Worm (Caenorhabditis elegans): Measurements from ENCODE around the gene rpl-38.

The rpl-38 gene

ce11 chrV:15465032-15465727 is 46.8 kb upstream of the rpl-38 start, which contains the start of gene pqn-71 (continued):
- TF ChIP-seq gei-8 (GFP tag; optimal IDR thresholded peaks at IDR 0.05) (peak; percentile 83), hif-1 (tag; optimal IDR thresholded peaks at IDR 0.05) (peak; percentile 47 to 74), ztf-7 (tag; optimal IDR thresholded peaks at IDR 0.05) (no peak), daf-8 (GFP tag; IDR thresholded peaks at IDR 0.05) (peak; percentile 63; the same call in 1 of the 2 replicates), nhr-42 (GFP tag; IDR thresholded peaks at IDR 0.05) (peak; percentile 94), lin-15B (tag; optimal IDR thresholded peaks at IDR 0.05) (no peak), duxl-1 (tag; optimal IDR thresholded peaks at IDR 0.05; ENCODE audit: poor library complexity) (peak; percentile 92), saeg-2 (GFP tag; IDR thresholded peaks at IDR 0.05) (peak; percentile 92), nhr-10 (tag; optimal IDR thresholded peaks at IDR 0.05) (no peak), dmd-9 (GFP tag; IDR thresholded peaks at IDR 0.05) (peak; percentile 95), mxl-2 (GFP tag; conservative IDR thresholded peaks at IDR 0.05) (peak; percentile 85), Y48G9A.11 (GFP tag; IDR thresholded peaks at IDR 0.05) (peak; percentile 92), aha-1 (tag) (no peak), unc-130 (GFP tag; optimal IDR thresholded peaks at IDR 0.05) (peak; percentile 93), nhr-6 (tag; optimal IDR thresholded peaks at IDR 0.05) (peak; percentile 51), nhr-41 (GFP tag; IDR thresholded peaks at IDR 0.05) (peak; percentile 91), hlh-30 (tag; optimal IDR thresholded peaks at IDR 0.05; ENCODE audit: insufficient read depth) (peak; percentile 91)

- no peak for TF ChIP-seq nhr-237 (tag; optimal IDR thresholded peaks at IDR 0.05)
- TF ChIP-seq set-16 (GFP tag; IDR thresholded peaks at IDR 0.05), result peak; percentile 50; the same call in 1 of the 2 replicates
- TF ChIP-seq vab-7 (GFP tag; IDR thresholded peaks at IDR 0.05), result no peak
Observed at ce11 chrV:15466017-15466416, 45.9 kb upstream of the rpl-38 start.

ce11 chrV:15466719-15467118 is 45.2 kb upstream of the rpl-38 start:
- TF ChIP-seq unc-62 (GFP tag; optimal IDR thresholded peaks at IDR 0.05 in 1 of 2), result peak in 1 of 2 experiments; percentile 84
- TF ChIP-seq unc-62 (tag; optimal IDR thresholded peaks at IDR 0.05), result no peak
- peak; percentile 59 for TF ChIP-seq aha-1 (tag)
- no peak for TF ChIP-seq ces-1 (GFP tag; optimal IDR thresholded peaks at IDR 0.05)

- no peak for TF ChIP-seq F10B5.3 (tag; optimal IDR thresholded peaks at IDR 0.05)
- TF ChIP-seq tra-1 (GFP tag; IDR thresholded peaks at IDR 0.05), result no peak
- no peak for TF ChIP-seq nhr-48 (tag; optimal IDR thresholded peaks at IDR 0.05)
- TF ChIP-seq dmd-9 (GFP tag; IDR thresholded peaks at IDR 0.05), result no peak
- no peak for TF ChIP-seq ceh-44 (GFP tag; IDR thresholded peaks at IDR 0.05)
- no peak for TF ChIP-seq ztf-7 (tag; optimal IDR thresholded peaks at IDR 0.05)
- TF ChIP-seq spr-1 (tag; optimal IDR thresholded peaks at IDR 0.05), result no peak
- TF ChIP-seq fos-1 (tag; optimal IDR thresholded peaks at IDR 0.05), result no peak
- TF ChIP-seq hif-1 (tag; optimal IDR thresholded peaks at IDR 0.05), result no peak
- no peak for TF ChIP-seq lin-15B (tag; optimal IDR thresholded peaks at IDR 0.05)
- no peak for TF ChIP-seq Y75B8A.6 (GFP tag; IDR thresholded peaks at IDR 0.05)
Observed at ce11 chrV:15471029-15471428, 40.9 kb upstream of the rpl-38 start, which contains the start of gene dpf-1. TSS of gene dpf-1 (plus strand) at chrV:15471329.

- peak; percentile 88 for TF ChIP-seq nhr-28 (tag; optimal IDR thresholded peaks at IDR 0.05)
- TF ChIP-seq pha-4 (GFP tag; IDR thresholded peaks at IDR 0.05), result no peak
- TF ChIP-seq pha-4 (tag; optimal IDR thresholded peaks at IDR 0.05), result no peak
- TF ChIP-seq ceh-82 (tag; optimal IDR thresholded peaks at IDR 0.05), result no peak
- no peak for TF ChIP-seq R02D3.7 (tag; optimal IDR thresholded peaks at IDR 0.05)
- TF ChIP-seq Y75B8A.6 (GFP tag; IDR thresholded peaks at IDR 0.05), result no peak
- no peak for TF ChIP-seq Y105C5A.15 (GFP tag; IDR thresholded peaks at IDR 0.05)
- TF ChIP-seq pqm-1 (tag; optimal IDR thresholded peaks at IDR 0.05), result peak; percentile 45
Observed at ce11 chrV:15478597-15478996, 33.4 kb upstream of the rpl-38 start, which contains the start of gene C06B8.2. TSS of gene C06B8.2 (minus strand) at chrV:15478749.

Data from whole organism, L4 larva.